Fruit fly (Drosophila melanogaster) whole organism, prepupa: ENCODE measurements around the gene unc-119.

Source experiments
- Blimp-1 ChIP-seq: fragments of 200-800 bp; sonication (Bioruptor generic); optimal IDR thresholded peaks from 3 replicates; lab custom pipeline; 2017; ENCODE audit warnings: missing biosample characterization, missing genetic modification characterization, mild to moderate bottlenecking, moderate library complexity, missing genetic modification reagents
- CG11762 ChIP-seq: fragments of 200-800 bp; sonication (Bioruptor generic); optimal IDR thresholded peaks from 3 replicates; lab custom pipeline; 2016; ENCODE audit warnings: missing biosample characterization, missing genetic modification characterization; ENCODE audit not compliant: insufficient read depth
- CG6854 ChIP-seq: fragments of 200-800 bp; sonication (Bioruptor generic); optimal IDR thresholded peaks from 2 replicates; lab custom pipeline; 2017; ENCODE audit warnings: missing biosample characterization, mild to moderate bottlenecking, missing genetic modification characterization
- CG8119 ChIP-seq: fragments of 200-800 bp; sonication (Bioruptor generic); IDR thresholded peaks from 3 replicates; pipeline ENCODE4 v1.3.6; 2022; ENCODE audit warnings: missing biosample characterization, missing genetic modification characterization
- Ets96B ChIP-seq: fragments of 200-800 bp; optimal IDR thresholded peaks from 2 replicates; lab custom pipeline; 2019; ENCODE audit warnings: missing biosample characterization, mild to moderate bottlenecking, missing genetic modification characterization, moderate library complexity
- Hr38 ChIP-seq: sonication (Bioruptor generic); optimal IDR thresholded peaks from 2 replicates; lab custom pipeline; 2016; ENCODE audit warnings: missing biosample characterization, missing genetic modification characterization
- OdsH ChIP-seq: fragments of 200-800 bp; sonication (Bioruptor generic); optimal IDR thresholded peaks from 3 replicates; lab custom pipeline; 2016; ENCODE audit warnings: missing biosample characterization, missing genetic modification characterization
- achi ChIP-seq: fragments of 200-800 bp; sonication (Bioruptor generic); optimal IDR thresholded peaks from 3 replicates; lab custom pipeline; 2016; ENCODE audit warnings: missing biosample characterization, missing genetic modification characterization
- dac ChIP-seq: fragments of 200-800 bp; sonication (Bioruptor generic); optimal IDR thresholded peaks from 2 replicates; lab custom pipeline; 2017; ENCODE audit warnings: missing biosample characterization, mild to moderate bottlenecking, missing genetic modification characterization
- eg ChIP-seq: fragments of 200-800 bp; sonication (Bioruptor generic); IDR thresholded peaks from 3 replicates; pipeline ENCODE4 v1.3.6; 2022; ENCODE audit warnings: missing biosample characterization, missing genetic modification characterization
- spab ChIP-seq: fragments of 200-800 bp; sonication (Bioruptor generic); optimal IDR thresholded peaks from 2 replicates; lab custom pipeline; 2017; ENCODE audit warnings: missing biosample characterization, mild to moderate bottlenecking, missing genetic modification characterization, missing genetic modification reagents
- topi ChIP-seq: fragments of 200-800 bp; sonication (Bioruptor generic); optimal IDR thresholded peaks from 3 replicates; lab custom pipeline; 2016; ENCODE audit warnings: missing biosample characterization, missing genetic modification characterization
- vri ChIP-seq: fragments of 200-800 bp; sonication (Bioruptor generic); optimal IDR thresholded peaks from 3 replicates; lab custom pipeline; 2016; ENCODE audit warnings: missing biosample characterization, mild to moderate bottlenecking, missing genetic modification characterization

DNA sequence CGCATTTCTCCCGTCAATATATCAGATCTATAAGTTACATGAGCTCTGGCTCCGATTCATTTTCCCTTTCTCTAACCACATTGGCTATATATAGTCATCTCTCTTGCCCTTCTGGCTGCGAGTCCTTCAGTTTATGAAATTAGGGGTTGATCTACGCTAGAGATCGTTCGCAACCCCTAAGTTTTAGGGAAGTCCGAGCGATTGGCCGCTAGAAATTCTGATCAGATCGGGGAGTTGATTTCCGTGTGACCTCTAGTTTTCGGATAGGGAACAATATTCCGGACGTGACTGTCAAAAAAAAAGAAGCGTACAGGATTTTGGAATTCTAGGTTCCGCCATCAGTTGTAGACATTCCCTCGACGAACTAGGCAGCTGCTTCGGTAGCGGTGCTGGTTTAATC lies 38.6 kb downstream of the unc-119 start:
- TF ChIP-seq Hr38, result no peak
- TF ChIP-seq vri (GFP tag; lab: Kevin White, UChicago), result no peak
- no peak for TF ChIP-seq eg (GFP tag; lab: Robert Waterston, UW)
- no peak for TF ChIP-seq CG11762 (GFP tag; lab: Kevin White, UChicago)
- TF ChIP-seq CG8119, result no peak
- TF ChIP-seq OdsH (GFP tag; lab: Kevin White, UChicago), result no peak
- TF ChIP-seq spab, result no peak
- TF ChIP-seq dac (GFP tag; lab: Kevin White, UChicago), result no peak
- TF ChIP-seq Blimp-1 (GFP tag; lab: Kevin White, UChicago), result no peak
- no peak for TF ChIP-seq achi (GFP tag; lab: Kevin White, UChicago)
- TF ChIP-seq Ets96B (tag; lab: Kevin White, UChicago), result no peak
- no peak for TF ChIP-seq CG6854 (GFP tag; lab: Kevin White, UChicago)
- no peak for TF ChIP-seq topi (GFP tag; lab: Kevin White, UChicago)
